Worm (Caenorhabditis elegans) whole organism, mixed stage, embryonic: ENCODE results near the gene T21C12.4.

Experiments used
- bed-3 ChIP-seq: fragments of 200-800 bp; sonication (Bioruptor generic); optimal IDR thresholded peaks from 3 replicates; lab custom pipeline; 2018; ENCODE audit warnings: mild to moderate bottlenecking, missing genetic modification characterization, moderate library complexity, missing compliant biosample characterization
- elt-3 ChIP-seq: fragments of 150-350 bp; optimal IDR thresholded peaks from 2 replicates; lab custom pipeline; 2014; ENCODE audit warnings: missing biosample characterization, missing genetic modification characterization
- flh-1 ChIP-seq: fragments of 200-800 bp; sonication (Bioruptor generic); optimal IDR thresholded peaks from 2 replicates; lab custom pipeline; 2018; ENCODE audit warnings: mild to moderate bottlenecking, missing genetic modification characterization, moderate library complexity, missing compliant biosample characterization
- ham-2 ChIP-seq: fragments of 200-800 bp; sonication (Bioruptor generic); optimal IDR thresholded peaks from 2 replicates; lab custom pipeline; 2018; ENCODE audit warnings: mild to moderate bottlenecking, missing genetic modification characterization, missing compliant biosample characterization
- lin-32 ChIP-seq: fragments of 200-800 bp; sonication (Bioruptor generic); optimal IDR thresholded peaks from 2 replicates; lab custom pipeline; 2018; ENCODE audit warnings: mild to moderate bottlenecking, missing genetic modification characterization, missing compliant biosample characterization
- lsy-2 ChIP-seq: fragments of 150-350 bp; optimal IDR thresholded peaks from 2 replicates; lab custom pipeline; 2014; ENCODE audit warnings: missing biosample characterization, missing genetic modification characterization
- nhr-12 ChIP-seq: fragments of 150-350 bp; optimal IDR thresholded peaks from 2 replicates; lab custom pipeline; 2014; ENCODE audit warnings: missing biosample characterization, missing genetic modification characterization
- nhr-237 ChIP-seq: fragments of 150-350 bp; optimal IDR thresholded peaks from 2 replicates; lab custom pipeline; 2014; ENCODE audit warnings: missing biosample characterization, missing genetic modification characterization
- sem-2 ChIP-seq: fragments of 200-800 bp; sonication (Bioruptor generic); optimal IDR thresholded peaks from 2 replicates; lab custom pipeline; 2018; ENCODE audit warnings: mild to moderate bottlenecking, missing genetic modification characterization, missing compliant biosample characterization
- snpc-4 ChIP-seq: fragments of 150-350 bp; optimal IDR thresholded peaks from 2 replicates; lab custom pipeline; 2014; ENCODE audit warnings: missing biosample characterization, missing genetic modification characterization
- unc-39 ChIP-seq: fragments of 150-350 bp; optimal IDR thresholded peaks from 2 replicates; lab custom pipeline; 2014; ENCODE audit warnings: missing biosample characterization, missing genetic modification characterization
- unc-62 ChIP-seq: fragments of 150-350 bp; optimal IDR thresholded peaks from 2 replicates; lab custom pipeline; 2014; ENCODE audit warnings: missing biosample characterization, missing genetic modification reagents, missing genetic modification characterization

DNA sequence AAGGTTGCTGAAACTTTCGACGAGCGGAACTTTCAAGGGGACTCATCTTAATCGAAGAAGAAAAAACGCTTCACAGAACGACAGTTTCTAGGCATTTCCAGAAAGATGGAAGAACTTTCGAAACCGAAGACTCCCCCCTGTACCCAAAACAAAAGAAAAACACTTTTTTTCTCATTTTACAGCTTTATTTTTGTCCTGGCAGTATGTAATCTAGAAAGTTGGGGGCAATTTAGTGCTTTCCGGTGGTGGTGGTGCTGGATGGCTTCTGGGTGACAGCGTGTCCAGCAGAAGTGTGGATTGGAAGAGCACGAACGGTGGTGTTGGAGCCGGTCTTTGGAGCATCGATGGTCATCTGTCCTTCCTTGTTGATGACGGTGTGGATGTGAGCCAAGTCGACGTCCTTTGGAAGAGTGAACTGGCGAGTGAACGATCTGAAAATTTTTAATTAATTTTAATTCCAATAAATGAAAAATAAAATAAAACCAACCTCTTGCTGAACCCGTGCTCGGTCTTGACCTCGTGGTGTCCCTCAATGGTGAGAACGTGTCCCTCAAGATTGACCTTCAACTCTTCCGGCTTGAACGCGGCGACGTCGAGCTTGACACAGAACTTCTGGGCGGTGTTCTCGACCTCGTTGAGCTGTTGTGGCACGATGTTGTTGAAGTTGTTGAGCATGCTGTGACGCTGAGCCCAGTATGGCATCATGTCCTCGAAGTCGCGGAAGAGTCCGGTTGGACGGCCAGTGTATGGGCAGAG, 51.7 kb downstream of the T21C12.4 start:
- TF ChIP-seq nhr-12 (tag; lab: Kevin White, UChicago) (no peak), nhr-237 (tag; lab: Kevin White, UChicago) (no peak), bed-3 (GFP tag; lab: Kevin White, UChicago) (no peak), elt-3 (no peak), snpc-4 (tag; lab: Kevin White, UChicago) (no peak), unc-62 (GFP tag; lab: Kevin White, UChicago) (no peak), ham-2 (no peak), lsy-2 (tag; lab: Kevin White, UChicago) (no peak), flh-1 (GFP tag; lab: Kevin White, UChicago) (no peak), lin-32 (no peak), unc-39 (tag; lab: Kevin White, UChicago) (no peak), sem-2 (GFP tag; lab: Kevin White, UChicago) (no peak)
